Comparison of ENCODE assay signal across 5 worm cellular contexts in genomic region chrII:5865405-5866308, ce11.
TF ChIP-seq lines count a peak whose summit lies in the region.

F55C12.19 (plus strand) TSS chrII:5866139.

TF ChIP-seq in whole organism, L1 larva, 84 proteins besides CTCF, POLR2A, EP300 and RAD21:
- no peak for TF ChIP-seq snpc-4 (tag; optimal IDR thresholded peaks at IDR 0.05; lab: Kevin White, UChicago)
- TF ChIP-seq rnt-1 (tag; optimal IDR thresholded peaks at IDR 0.05; lab: Kevin White, UChicago) = no peak
- TF ChIP-seq elt-2 (tag; optimal IDR thresholded peaks at IDR 0.05; lab: Kevin White, UChicago) = peak; percentile 47
- no peak for TF ChIP-seq swsn-7 (tag; optimal IDR thresholded peaks at IDR 0.05; lab: Kevin White, UChicago)
- TF ChIP-seq lin-39 (tag; optimal IDR thresholded peaks at IDR 0.05; lab: Kevin White, UChicago) = no peak
- no peak for TF ChIP-seq unc-130 (tag; optimal IDR thresholded peaks at IDR 0.05; lab: Kevin White, UChicago)
- no peak for TF ChIP-seq nhr-28 (tag; optimal IDR thresholded peaks at IDR 0.05; lab: Kevin White, UChicago)
- TF ChIP-seq ztf-4 (tag; optimal IDR thresholded peaks at IDR 0.05; lab: Kevin White, UChicago) = no peak

TF ChIP-seq in whole organism, L2 larva, 48 proteins besides CTCF, POLR2A, EP300 and RAD21:
- TF ChIP-seq nhr-12 (tag; optimal IDR thresholded peaks at IDR 0.05; lab: Kevin White, UChicago) = no peak
- peak; percentile 89 for TF ChIP-seq fos-1 (tag; optimal IDR thresholded peaks at IDR 0.05; lab: Kevin White, UChicago)

TF ChIP-seq in whole organism, L3 larva, 47 proteins besides CTCF, POLR2A, EP300 and RAD21:
- no peak for TF ChIP-seq nhr-25 (tag; optimal IDR thresholded peaks at IDR 0.05; lab: Kevin White, UChicago)
- TF ChIP-seq fos-1 (tag; optimal IDR thresholded peaks at IDR 0.05; lab: Kevin White, UChicago) = peak; percentile 11
- peak; percentile 30 for TF ChIP-seq pha-4 (tag; optimal IDR thresholded peaks at IDR 0.05; lab: Kevin White, UChicago)
- peak; percentile 66 for TF ChIP-seq elt-2 (tag; optimal IDR thresholded peaks at IDR 0.05; lab: Kevin White, UChicago)
- TF ChIP-seq nhr-76 (tag; optimal IDR thresholded peaks at IDR 0.05; lab: Kevin White, UChicago) = no peak
- TF ChIP-seq eor-1 (tag; optimal IDR thresholded peaks at IDR 0.05; lab: Kevin White, UChicago) = no peak
- peak; percentile 69 for TF ChIP-seq pqm-1 (tag; optimal IDR thresholded peaks at IDR 0.05; lab: Kevin White, UChicago)
TF ChIP-seq in whole organism, L3 larva: peak in this region for 4.

TF ChIP-seq in whole organism, L4 larva, 104 proteins besides CTCF, POLR2A, EP300 and RAD21:
- TF ChIP-seq dmd-8 (GFP tag; IDR thresholded peaks at IDR 0.05; lab: Robert Waterston, UW) (no peak), aha-1 (tag; lab: Kevin White, UChicago) (peak; percentile 97), nhr-28 (tag; optimal IDR thresholded peaks at IDR 0.05; lab: Kevin White, UChicago) (peak; percentile 39), unc-39 (tag; optimal IDR thresholded peaks at IDR 0.05; lab: Kevin White, UChicago) (no peak), mep-1 (tag; optimal IDR thresholded peaks at IDR 0.05; lab: Kevin White, UChicago) (peak; percentile 2), Y105C5A.15 (GFP tag; IDR thresholded peaks at IDR 0.05; lab: Robert Waterston, UW) (no peak), daf-16 (GFP tag; optimal IDR thresholded peaks at IDR 0.05; lab: Kevin White, UChicago) (no peak), daf-16 (tag; optimal IDR thresholded peaks at IDR 0.05; lab: Kevin White, UChicago) (peak; percentile 86), aly-2 (tag; optimal IDR thresholded peaks at IDR 0.05; lab: Kevin White, UChicago) (no peak), F37D6.2 (tag; optimal IDR thresholded peaks at IDR 0.05; lab: Kevin White, UChicago) (no peak), nhr-48 (tag; optimal IDR thresholded peaks at IDR 0.05; lab: Kevin White, UChicago) (no peak), fkh-10 (GFP tag; optimal IDR thresholded peaks at IDR 0.05; lab: Kevin White, UChicago) (no peak), ZK546.5 (tag; optimal IDR thresholded peaks at IDR 0.05; lab: Kevin White, UChicago) (no peak), ces-1 (GFP tag; optimal IDR thresholded peaks at IDR 0.05; lab: Kevin White, UChicago) (no peak), php-3 (GFP tag; IDR thresholded peaks at IDR 0.05; lab: Robert Waterston, UW) (peak; percentile 54; the same call in 1 of the 2 replicates), nhr-6 (tag; optimal IDR thresholded peaks at IDR 0.05; lab: Kevin White, UChicago) (peak; percentile 78), pqm-1 (tag; optimal IDR thresholded peaks at IDR 0.05; lab: Kevin White, UChicago) (peak; percentile 52), dve-1 (tag; optimal IDR thresholded peaks at IDR 0.05; lab: Kevin White, UChicago; ENCODE audit: insufficient read depth) (peak; percentile 37), dmd-6 (GFP tag; IDR thresholded peaks at IDR 0.05; lab: Robert Waterston, UW) (peak; percentile 59)

TF ChIP-seq in whole organism, young adult, 124 proteins besides CTCF, POLR2A, EP300 and RAD21:
- no peak for TF ChIP-seq lin-54 (GFP tag; optimal IDR thresholded peaks at IDR 0.05; lab: Kevin White, UChicago)
- peak; percentile 36 for TF ChIP-seq unc-62 (GFP tag; optimal IDR thresholded peaks at IDR 0.05; lab: Kevin White, UChicago)
- no peak for TF ChIP-seq ztf-18 (tag; optimal IDR thresholded peaks at IDR 0.05; lab: Kevin White, UChicago)
- no peak for TF ChIP-seq hrde-1 (tag; optimal IDR thresholded peaks at IDR 0.05; lab: Kevin White, UChicago; ENCODE audit: borderline replicate concordance)
- TF ChIP-seq repo-1 (tag; optimal IDR thresholded peaks at IDR 0.05; lab: Kevin White, UChicago) = no peak
- no peak for TF ChIP-seq ztf-3 (GFP tag; optimal IDR thresholded peaks at IDR 0.05; lab: Kevin White, UChicago)
- TF ChIP-seq dpl-1 (GFP tag; optimal IDR thresholded peaks at IDR 0.05; lab: Kevin White, UChicago) = no peak
- no peak for TF ChIP-seq ztf-22 (GFP tag; optimal IDR thresholded peaks at IDR 0.05; lab: Kevin White, UChicago)
- no peak for TF ChIP-seq ztf-6 (GFP tag; IDR thresholded peaks at IDR 0.05; lab: Robert Waterston, UW)
- no peak for TF ChIP-seq atf-7 (tag; optimal IDR thresholded peaks at IDR 0.05; lab: Kevin White, UChicago)
- no peak for TF ChIP-seq athp-1 (tag; optimal IDR thresholded peaks at IDR 0.05; lab: Kevin White, UChicago)
- TF ChIP-seq B0035.1 (tag; optimal IDR thresholded peaks at IDR 0.05; lab: Kevin White, UChicago) = no peak
- no peak for TF ChIP-seq Y67H2A.10 (GFP tag; conservative IDR thresholded peaks at IDR 0.05; lab: Robert Waterston, UW)
- TF ChIP-seq ets-4 (GFP tag; optimal IDR thresholded peaks at IDR 0.05; lab: Kevin White, UChicago) = no peak
- no peak for TF ChIP-seq mcd-1 (GFP tag; IDR thresholded peaks at IDR 0.05; lab: Robert Waterston, UW)
- TF ChIP-seq nhr-80 (tag; optimal IDR thresholded peaks at IDR 0.05; lab: Kevin White, UChicago) = peak; percentile 19
- no peak for TF ChIP-seq egl-44 (GFP tag; IDR thresholded peaks at IDR 0.05; lab: Robert Waterston, UW)
- TF ChIP-seq F37B4.10 (GFP tag; IDR thresholded peaks at IDR 0.05; lab: Robert Waterston, UW) = no peak
